Worm (Caenorhabditis elegans): ENCODE measurements around the gene F32D8.15.

ce11 chrV:10936681-10937080 is 32.8 kb downstream of the F32D8.15 start, which contains the start of gene F17C11.12:
- TF ChIP-seq syd-9 (tag; optimal IDR thresholded peaks at IDR 0.05): no peak
- TF ChIP-seq madf-2 (tag; optimal IDR thresholded peaks at IDR 0.05): no peak

All from whole organism, late embryonic.